Fruit fly (Drosophila melanogaster): ENCODE measurements around the gene CG16853.

dm6 chr2L:13497915-13498314 is 44.2 kb upstream of the CG16853 start:
- TF ChIP-seq CTCF (optimal IDR thresholded peaks at IDR 0.05), result no peak
- TF ChIP-seq CG8478 (optimal IDR thresholded peaks at IDR 0.05), result no peak

Measured in S2 (cell line).